Fruit fly (Drosophila melanogaster) whole organism, embryonic: ENCODE results near the gene eIF2alpha.

Source experiments
- Ada2b ChIP-seq: fragments of 200-800 bp; sonication (Bioruptor generic); IDR thresholded peaks from 2 replicates; pipeline ENCODE4 v1.3.6; 2022; ENCODE audit warnings: missing biosample characterization, missing genetic modification characterization
- CG1024 ChIP-seq: fragments of 200-800 bp; sonication (Bioruptor generic); IDR thresholded peaks from 2 replicates; pipeline ENCODE4 v1.3.6; 2022; ENCODE audit warnings: missing biosample characterization, missing genetic modification characterization
- CG10543 ChIP-seq: fragments of 200-800 bp; sonication (Bioruptor generic); optimal IDR thresholded peaks from 3 replicates; lab custom pipeline; 2017; ENCODE audit warnings: missing biosample characterization, mild to moderate bottlenecking, missing genetic modification characterization, moderate library complexity
- CG12104 ChIP-seq: fragments of 200-800 bp; sonication (Bioruptor generic); optimal IDR thresholded peaks from 3 replicates; lab custom pipeline; 2016; ENCODE audit warnings: missing biosample characterization, missing genetic modification characterization
- CG12236 ChIP-seq: fragments of 200-800 bp; sonication (Bioruptor generic); optimal IDR thresholded peaks from 2 replicates; lab custom pipeline; 2016; ENCODE audit warnings: missing biosample characterization, missing genetic modification characterization
- CG12391 ChIP-seq: fragments of 200-800 bp; sonication (Bioruptor generic); optimal IDR thresholded peaks from 3 replicates; lab custom pipeline; 2018; ENCODE audit warnings: missing biosample characterization, mild to moderate bottlenecking, missing genetic modification characterization, moderate library complexity
- CG13775 ChIP-seq: fragments of 200-800 bp; sonication (Bioruptor generic); optimal IDR thresholded peaks from 3 replicates; lab custom pipeline; 2017; ENCODE audit warnings: missing biosample characterization, mild to moderate bottlenecking, missing genetic modification characterization
- CG15479 ChIP-seq: fragments of 200-800 bp; sonication (Bioruptor generic); optimal IDR thresholded peaks from 3 replicates; lab custom pipeline; 2019; ENCODE audit warnings: missing biosample characterization, mild to moderate bottlenecking, missing genetic modification characterization, moderate library complexity
- CG1603 ChIP-seq: fragments of 200-800 bp; sonication (Bioruptor generic); optimal IDR thresholded peaks from 2 replicates; lab custom pipeline; 2019; ENCODE audit warnings: missing biosample characterization, mild to moderate bottlenecking, missing genetic modification characterization, moderate library complexity
- CG17568 ChIP-seq: fragments of 200-800 bp; sonication (Bioruptor generic); optimal IDR thresholded peaks from 2 replicates; lab custom pipeline; 2018; ENCODE audit warnings: missing biosample characterization, mild to moderate bottlenecking, missing genetic modification characterization, moderate library complexity
- CG17912 ChIP-seq: fragments of 200-800 bp; sonication (Bioruptor generic); optimal IDR thresholded peaks from 2 replicates; lab custom pipeline; 2018; ENCODE audit warnings: missing biosample characterization, mild to moderate bottlenecking, missing genetic modification characterization
- CG18476 ChIP-seq: fragments of 200-800 bp; sonication (Bioruptor generic); optimal IDR thresholded peaks from 2 replicates; lab custom pipeline; 2016; ENCODE audit warnings: missing biosample characterization, mild to moderate bottlenecking, missing genetic modification characterization
- CG18599 ChIP-seq: fragments of 200-800 bp; sonication (Bioruptor generic); optimal IDR thresholded peaks from 3 replicates; lab custom pipeline; 2017; ENCODE audit warnings: missing biosample characterization, missing genetic modification characterization, mild to moderate bottlenecking, moderate library complexity, missing genetic modification reagents
- CG31365 ChIP-seq: fragments of 200-800 bp; sonication (Bioruptor generic); optimal IDR thresholded peaks from 2 replicates; lab custom pipeline; 2018; ENCODE audit warnings: missing biosample characterization, mild to moderate bottlenecking, missing genetic modification characterization
- CG34376 ChIP-seq: fragments of 200-800 bp; sonication (Bioruptor generic); optimal IDR thresholded peaks from 2 replicates; lab custom pipeline; 2018; ENCODE audit warnings: missing biosample characterization, mild to moderate bottlenecking, missing genetic modification characterization
- CG3995 ChIP-seq: fragments of 200-800 bp; sonication (Bioruptor generic); optimal IDR thresholded peaks from 3 replicates; lab custom pipeline; 2016; ENCODE audit warnings: missing biosample characterization, missing genetic modification characterization
- CG4424 ChIP-seq: fragments of 200-800 bp; sonication (Bioruptor generic); optimal IDR thresholded peaks from 3 replicates; lab custom pipeline; 2016; ENCODE audit warnings: missing biosample characterization, missing genetic modification characterization
- CG6854 ChIP-seq: fragments of 200-800 bp; sonication (Bioruptor generic); optimal IDR thresholded peaks from 3 replicates; lab custom pipeline; 2017; ENCODE audit warnings: missing biosample characterization, mild to moderate bottlenecking, missing genetic modification characterization
- CG8944 ChIP-seq: fragments of 200-800 bp; sonication (Bioruptor generic); optimal IDR thresholded peaks from 3 replicates; lab custom pipeline; 2016; ENCODE audit warnings: missing biosample characterization, missing genetic modification characterization
- CG9876 ChIP-seq: fragments of 200-800 bp; sonication (Bioruptor generic); optimal IDR thresholded peaks from 2 replicates; lab custom pipeline; 2016; ENCODE audit warnings: missing biosample characterization, missing genetic modification characterization
- Camta ChIP-seq: fragments of 200-800 bp; sonication (Bioruptor generic); optimal IDR thresholded peaks from 2 replicates; lab custom pipeline; 2016; ENCODE audit warnings: missing biosample characterization, missing genetic modification characterization
- Chrac-16 ChIP-seq: fragments of 200-800 bp; sonication (Bioruptor generic); optimal IDR thresholded peaks from 3 replicates; lab custom pipeline; 2016; ENCODE audit warnings: missing biosample characterization, missing genetic modification characterization
- CkIIα-i1 ChIP-seq: fragments of 200-800 bp; sonication (Bioruptor generic); IDR thresholded peaks from 2 replicates; pipeline ENCODE4 v1.3.6; 2022; ENCODE audit warnings: missing biosample characterization, missing genetic modification characterization
- Dad ChIP-seq: fragments of 200-800 bp; sonication (Bioruptor generic); optimal IDR thresholded peaks from 3 replicates; lab custom pipeline; 2016; ENCODE audit warnings: missing biosample characterization, missing genetic modification characterization
- Doc2 ChIP-seq: fragments of 200-800 bp; sonication (Bioruptor generic); IDR thresholded peaks from 2 replicates; pipeline ENCODE4 v1.3.6; 2022; ENCODE audit warnings: missing biosample characterization, missing genetic modification characterization
- Ets97D ChIP-seq: fragments of 200-800 bp; sonication (Bioruptor generic); optimal IDR thresholded peaks from 3 replicates; lab custom pipeline; 2016; ENCODE audit warnings: missing biosample characterization, missing genetic modification characterization
- H15 ChIP-seq: fragments of 200-800 bp; sonication (Bioruptor generic); IDR thresholded peaks from 3 replicates; pipeline ENCODE4 v1.3.6; 2022; ENCODE audit warnings: missing biosample characterization, missing genetic modification characterization
- HmgD ChIP-seq: fragments of 200-800 bp; sonication (Bioruptor generic); optimal IDR thresholded peaks from 3 replicates; lab custom pipeline; 2016; ENCODE audit warnings: missing biosample characterization, missing genetic modification characterization
- Hr78 ChIP-seq, 2 experiments: fragments of 200-800 bp in 1 of 2; fragments of >200 bp in 1 of 2; sonication (Bioruptor generic) in 1 of 2; optimal IDR thresholded peaks; 2 replicates each; lab custom pipeline; 2017 to 2019; ENCODE audit warnings: missing biosample characterization in 2 of 2, missing genetic modification characterization in 2 of 2, mild to moderate bottlenecking in 1 of 2, moderate library complexity in 1 of 2
- Mad ChIP-seq: fragments of 200-800 bp; sonication (Bioruptor generic); optimal IDR thresholded peaks from 2 replicates; lab custom pipeline; 2016; ENCODE audit warnings: missing biosample characterization, missing genetic modification characterization
- Myb ChIP-seq: fragments of 200-800 bp; sonication (Bioruptor generic); optimal IDR thresholded peaks from 2 replicates; lab custom pipeline; 2016; ENCODE audit warnings: missing biosample characterization, missing genetic modification characterization
- Ptx1 ChIP-seq: fragments of 200-800 bp; sonication (Bioruptor generic); IDR thresholded peaks from 2 replicates; pipeline ENCODE4 v1.3.6; 2022; ENCODE audit warnings: missing biosample characterization, missing genetic modification characterization
- Side ChIP-seq: fragments of 200-800 bp; sonication (Bioruptor generic); optimal IDR thresholded peaks from 2 replicates; lab custom pipeline; 2016; ENCODE audit warnings: missing biosample characterization, missing genetic modification characterization
- bab2 ChIP-seq: fragments of 200-800 bp; sonication (Bioruptor generic); optimal IDR thresholded peaks from 2 replicates; lab custom pipeline; 2016; ENCODE audit warnings: missing biosample characterization, missing genetic modification characterization
- cad ChIP-seq: fragments of >200 bp; optimal IDR thresholded peaks from 2 replicates; lab custom pipeline; 2017; ENCODE audit warnings: missing biosample characterization, missing genetic modification characterization
- chif ChIP-seq, 2 experiments: fragments of 200-800 bp; sonication (Bioruptor generic); optimal IDR thresholded peaks; 3 replicates each; lab custom pipeline; 2016; ENCODE audit warnings: missing biosample characterization in 2 of 2, missing genetic modification characterization in 2 of 2
- emc ChIP-seq: fragments of 200-800 bp; sonication (Bioruptor generic); optimal IDR thresholded peaks from 2 replicates; lab custom pipeline; 2016; ENCODE audit warnings: missing biosample characterization, missing genetic modification characterization
- ems ChIP-seq: fragments of 200-800 bp; sonication (Bioruptor generic); optimal IDR thresholded peaks from 3 replicates; lab custom pipeline; 2016; ENCODE audit warnings: missing biosample characterization, missing genetic modification characterization
- gfzf ChIP-seq: fragments of 200-800 bp; sonication (Bioruptor generic); optimal IDR thresholded peaks from 2 replicates; lab custom pipeline; 2016; ENCODE audit warnings: missing biosample characterization, mild to moderate bottlenecking, missing genetic modification characterization, moderate library complexity
- ham ChIP-seq: fragments of 200-800 bp; sonication (Bioruptor generic); IDR thresholded peaks from 2 replicates; pipeline ENCODE4 v1.3.6; 2022; ENCODE audit warnings: missing biosample characterization, missing genetic modification characterization
- hkb ChIP-seq, 2 experiments: fragments of 200-800 bp in 1 of 2; fragments of >200 bp in 1 of 2; sonication (Bioruptor generic) in 1 of 2; IDR thresholded peaks in 1 of 2; optimal IDR thresholded peaks in 1 of 2; 2 replicates each; pipeline versions ENCODE4 v1.3.6 to Lab custom; 2017 to 2022; ENCODE audit warnings: missing biosample characterization in 1 of 2, missing genetic modification characterization in 1 of 2
- lab ChIP-seq: fragments of 200-800 bp; sonication (Bioruptor generic); optimal IDR thresholded peaks from 3 replicates; lab custom pipeline; 2017; ENCODE audit warnings: missing biosample characterization, missing genetic modification characterization, mild to moderate bottlenecking, moderate library complexity, missing genetic modification reagents
- mirr ChIP-seq: fragments of 200-800 bp; sonication (Bioruptor generic); optimal IDR thresholded peaks from 3 replicates; lab custom pipeline; 2018; ENCODE audit warnings: missing biosample characterization, mild to moderate bottlenecking, missing genetic modification characterization
- pho ChIP-seq: fragments of 200-800 bp; sonication (Bioruptor generic); optimal IDR thresholded peaks from 2 replicates; lab custom pipeline; 2016; ENCODE audit warnings: missing biosample characterization, missing genetic modification characterization
- phol ChIP-seq: fragments of 200-800 bp; sonication (Bioruptor generic); optimal IDR thresholded peaks from 3 replicates; lab custom pipeline; 2018; ENCODE audit warnings: missing biosample characterization, mild to moderate bottlenecking, missing genetic modification characterization, moderate library complexity
- slp2 ChIP-seq: fragments of 200-800 bp; sonication (Bioruptor generic); optimal IDR thresholded peaks from 2 replicates; lab custom pipeline; 2016; ENCODE audit warnings: missing biosample characterization, missing genetic modification characterization
- ssp ChIP-seq: fragments of 200-800 bp; sonication (Bioruptor generic); IDR thresholded peaks from 2 replicates; pipeline ENCODE4 v1.3.6; 2022; ENCODE audit warnings: missing biosample characterization, missing genetic modification characterization
- tgo ChIP-seq: fragments of 200-800 bp; sonication (Bioruptor generic); IDR thresholded peaks from 3 replicates; pipeline ENCODE4 v1.3.6; 2022; ENCODE audit warnings: missing biosample characterization, missing genetic modification characterization
- wor ChIP-seq: fragments of 200-800 bp; sonication (Bioruptor generic); IDR thresholded peaks from 2 replicates; pipeline ENCODE4 v1.3.6; 2022; ENCODE audit warnings: missing biosample characterization, missing genetic modification characterization
- yki ChIP-seq: fragments of >200 bp; optimal IDR thresholded peaks from 3 replicates; lab custom pipeline; 2018

eIF2alpha gene

DNA sequence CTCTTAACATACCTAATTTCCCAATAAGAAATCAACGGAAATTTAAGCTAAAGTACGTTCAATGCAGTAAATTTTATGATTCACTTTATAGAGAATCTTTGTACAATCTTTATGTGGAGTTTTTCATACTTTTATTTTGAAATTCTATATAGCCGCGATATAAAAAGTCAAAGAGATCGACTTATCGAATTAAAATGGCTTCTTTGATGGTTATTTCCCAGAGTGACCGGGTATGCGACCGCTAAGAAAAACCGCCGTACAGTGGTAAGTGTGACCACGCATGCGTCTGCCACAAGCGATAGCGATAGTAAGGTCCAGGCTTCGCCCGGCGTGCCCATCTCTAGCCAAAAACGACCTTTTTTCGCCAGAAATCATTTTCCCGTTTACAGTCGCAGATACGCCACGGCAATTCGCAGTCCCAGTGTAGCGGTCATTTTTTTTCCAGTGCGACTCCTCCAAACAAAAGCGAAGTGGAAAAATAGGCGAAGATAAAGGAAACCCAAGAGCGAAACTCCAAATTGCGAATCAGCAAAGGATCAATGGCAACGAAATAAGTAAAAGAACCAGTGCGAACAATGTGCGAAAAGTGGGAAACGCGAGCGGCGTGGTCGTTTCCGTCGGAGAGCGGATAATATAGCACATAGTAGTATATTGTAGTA lies 24.2 kb downstream of the eIF2alpha start, which contains the start of gene hang (continued):
- TF ChIP-seq CG17568 (GFP tag; lab: Kevin White, UChicago), result no peak
- no peak for TF ChIP-seq CG12236 (GFP tag; lab: Kevin White, UChicago)
- no peak for TF ChIP-seq mirr
- peak in 1 of 2 experiments; percentile 12 for TF ChIP-seq Hr78 (GFP tag; optimal IDR thresholded peaks at IDR 0.05; lab: Kevin White, UChicago)
- no peak for TF ChIP-seq ssp (GFP tag; lab: Robert Waterston, UW)
- TF ChIP-seq HmgD (GFP tag; lab: Kevin White, UChicago), result peak; percentile 83
- TF ChIP-seq slp2 (GFP tag; lab: Kevin White, UChicago), result no peak
- peak; percentile 1 for TF ChIP-seq CG4424 (GFP tag; lab: Kevin White, UChicago)
- TF ChIP-seq CG1603 (tag; lab: Kevin White, UChicago), result peak; percentile 77
- no peak for TF ChIP-seq wor (GFP tag; lab: Robert Waterston, UW)
- peak; percentile 68 for TF ChIP-seq lab
- no peak for TF ChIP-seq Ada2b
- TF ChIP-seq Side (GFP tag; lab: Kevin White, UChicago), result peak; percentile 29
- no peak for TF ChIP-seq CG15479 (GFP tag; lab: Kevin White, UChicago)
- no peak for TF ChIP-seq Doc2
- TF ChIP-seq CG10543, result peak; percentile 75
- TF ChIP-seq CG1024 (GFP tag; lab: Robert Waterston, UW), result peak; percentile 33; the same call in 1 of the 2 replicates
- no peak for TF ChIP-seq Ptx1
- TF ChIP-seq Camta (GFP tag; lab: Kevin White, UChicago), result no peak
- no peak for TF ChIP-seq Dad (GFP tag; lab: Kevin White, UChicago)
- TF ChIP-seq Ets97D, result peak; percentile 83
- peak; percentile 7 for TF ChIP-seq CG31365 (tag; lab: Kevin White, UChicago)
- peak; percentile 24 for TF ChIP-seq CG3995 (GFP tag; lab: Kevin White, UChicago)
- TF ChIP-seq ham (GFP tag; lab: Robert Waterston, UW), result no peak
- TF ChIP-seq hkb (optimal IDR thresholded peaks at IDR 0.05; lab: Kevin White, UChicago), result no peak
- TF ChIP-seq hkb (GFP tag; IDR thresholded peaks at IDR 0.05; lab: Robert Waterston, UW), result peak; percentile 61; the same call in 1 of the 2 replicates
- peak; percentile 67 for TF ChIP-seq CG34376 (GFP tag; lab: Kevin White, UChicago)
- no peak for TF ChIP-seq CkIIα-i1 (GFP tag; lab: Robert Waterston, UW)
- no peak for TF ChIP-seq CG13775 (GFP tag; lab: Kevin White, UChicago)
- TF ChIP-seq tgo, result no peak
- peak; percentile 65 for TF ChIP-seq CG18599 (GFP tag; lab: Kevin White, UChicago)
- no peak for TF ChIP-seq CG8944 (GFP tag; lab: Kevin White, UChicago)
- TF ChIP-seq cad (GFP tag; lab: Kevin White, UChicago), result no peak
- peak; percentile 38 for TF ChIP-seq CG9876 (GFP tag; lab: Kevin White, UChicago)
- TF ChIP-seq CG12104 (GFP tag; lab: Kevin White, UChicago), result no peak
- TF ChIP-seq bab2, result no peak
- peak; percentile 60 for TF ChIP-seq ems (GFP tag; lab: Kevin White, UChicago)
- TF ChIP-seq yki (lab: Kevin White, UChicago), result no peak
- peak; percentile 41 for TF ChIP-seq Mad (GFP tag; lab: Kevin White, UChicago)
- peak; percentile 93 for TF ChIP-seq gfzf (GFP tag; lab: Kevin White, UChicago)
- TF ChIP-seq CG18476 (GFP tag; lab: Kevin White, UChicago), result no peak
- 0 out of 3 replicates have a peak, but pooled peaks have one; percentile 36 for TF ChIP-seq H15 (GFP tag; lab: Robert Waterston, UW)
- TF ChIP-seq CG17912 (GFP tag; lab: Kevin White, UChicago), result no peak
- TF ChIP-seq Chrac-16 (GFP tag; lab: Kevin White, UChicago), result no peak
- no peak for TF ChIP-seq chif (GFP tag; optimal IDR thresholded peaks at IDR 0.05; lab: Kevin White, UChicago)
- TF ChIP-seq emc (GFP tag; lab: Kevin White, UChicago), result no peak
- TF ChIP-seq phol (tag; lab: Kevin White, UChicago), result peak; percentile 94
- TF ChIP-seq CG12391, result peak; percentile 7
- peak; percentile 66 for TF ChIP-seq CG6854 (GFP tag; lab: Kevin White, UChicago)
- TF ChIP-seq Myb (GFP tag; lab: Kevin White, UChicago), result peak; percentile 39
- TF ChIP-seq pho (GFP tag; lab: Kevin White, UChicago), result no peak
